Fruit fly (Drosophila melanogaster): ENCODE data around the gene RagA-B.

Gene RagA-B

dm6 chr3R:8944866-8945265 is 39.2 kb downstream of the RagA-B start, which contains the start of gene CG11964 (continued):
- peak; percentile 83 for TF ChIP-seq CG2712 (tag; optimal IDR thresholded peaks at IDR 0.05)
- no peak for TF ChIP-seq kah (GFP tag; optimal IDR thresholded peaks at IDR 0.05)
- no peak for TF ChIP-seq Vsx1 (GFP tag; optimal IDR thresholded peaks at IDR 0.05)
- TF ChIP-seq sisA (GFP tag; IDR thresholded peaks at IDR 0.05) = peak; percentile 43
- peak; percentile 59 for TF ChIP-seq ERR (GFP tag; optimal IDR thresholded peaks at IDR 0.05)
- TF ChIP-seq psq (GFP tag; optimal IDR thresholded peaks at IDR 0.05) = no peak
- no peak for TF ChIP-seq CG3838 (GFP tag; optimal IDR thresholded peaks at IDR 0.05)
- peak; percentile 43 for TF ChIP-seq CG12942 (GFP tag; optimal IDR thresholded peaks at IDR 0.05)
- peak; percentile 87 for TF ChIP-seq sens (GFP tag)
- peak; percentile 52 for TF ChIP-seq bcd (GFP tag; optimal IDR thresholded peaks at IDR 0.05)
- TF ChIP-seq Opbp (GFP tag; IDR thresholded peaks at IDR 0.05; ENCODE audit: partially characterized antibody) = peak; percentile 99
- TF ChIP-seq CG32532 (GFP tag; IDR thresholded peaks at IDR 0.05) = peak; percentile 78
- peak; percentile 53 for TF ChIP-seq CG9797 (GFP tag; optimal IDR thresholded peaks at IDR 0.05)
- TF ChIP-seq CG10366 (GFP tag; IDR thresholded peaks at IDR 0.05) = 0 out of 2 replicates have a peak, but pooled peaks have one; percentile 34
- TF ChIP-seq gfzf (GFP tag; optimal IDR thresholded peaks at IDR 0.05) = peak; percentile 60
- no peak for TF ChIP-seq CG2875 (GFP tag; optimal IDR thresholded peaks at IDR 0.05)
- TF ChIP-seq gsb (GFP tag; IDR thresholded peaks at IDR 0.05) = no peak
- TF ChIP-seq trem (tag; optimal IDR thresholded peaks at IDR 0.05) = peak; percentile 84
- TF ChIP-seq Bgb (GFP tag; IDR thresholded peaks at IDR 0.05; ENCODE audit: partially characterized antibody) = peak; percentile 100
- no peak for TF ChIP-seq CG6654 (GFP tag; optimal IDR thresholded peaks at IDR 0.05)
- TF ChIP-seq sqz (GFP tag; optimal IDR thresholded peaks at IDR 0.05) = no peak
- TF ChIP-seq chif (GFP tag; optimal IDR thresholded peaks at IDR 0.05) = peak; percentile 44 to 55
- peak; percentile 67 for TF ChIP-seq tin (GFP tag; optimal IDR thresholded peaks at IDR 0.05)
- peak; percentile 63 for TF ChIP-seq CG18764 (GFP tag; optimal IDR thresholded peaks at IDR 0.05)
- TF ChIP-seq CG5953 (GFP tag; IDR thresholded peaks at IDR 0.05) = no peak
- TF ChIP-seq CG6683 (GFP tag; optimal IDR thresholded peaks at IDR 0.05) = no peak
- TF ChIP-seq knrl (GFP tag; IDR thresholded peaks at IDR 0.05; ENCODE audit: partially characterized antibody) = peak; percentile 100
- peak; percentile 68 for TF ChIP-seq CoRest (tag; optimal IDR thresholded peaks at IDR 0.05)
- TF ChIP-seq btn (GFP tag; optimal IDR thresholded peaks at IDR 0.05) = no peak
- peak; percentile 71 for TF ChIP-seq CG9876 (GFP tag; optimal IDR thresholded peaks at IDR 0.05)
- TF ChIP-seq CG6272 (GFP tag; IDR thresholded peaks at IDR 0.05) = peak; percentile 72
- no peak for TF ChIP-seq CG6854 (GFP tag; optimal IDR thresholded peaks at IDR 0.05)
- TF ChIP-seq CG4424 (GFP tag; optimal IDR thresholded peaks at IDR 0.05) = no peak
- no peak for TF ChIP-seq CG14050 (GFP tag; IDR thresholded peaks at IDR 0.05)
- TF ChIP-seq CG14014 (GFP tag; IDR thresholded peaks at IDR 0.05) = peak; percentile 50; the same call in 1 of the 2 replicates
- TF ChIP-seq prd (optimal IDR thresholded peaks at IDR 0.05) = no peak
- TF ChIP-seq prd (GFP tag; IDR thresholded peaks at IDR 0.05) = peak; percentile 43; the same call in 2 of the 3 replicates
- no peak for TF ChIP-seq eyg (GFP tag; optimal IDR thresholded peaks at IDR 0.05)
- no peak for TF ChIP-seq aop (GFP tag; IDR thresholded peaks at IDR 0.05)
- TF ChIP-seq Dad (GFP tag; optimal IDR thresholded peaks at IDR 0.05) = peak; percentile 65
- TF ChIP-seq en (GFP tag; optimal IDR thresholded peaks at IDR 0.05) = no peak
- TF ChIP-seq CG8089 (GFP tag; optimal IDR thresholded peaks at IDR 0.05) = peak; percentile 5
- TF ChIP-seq fd102C (GFP tag; optimal IDR thresholded peaks at IDR 0.05) = no peak
- TF ChIP-seq exex (tag; optimal IDR thresholded peaks at IDR 0.05) = no peak
- no peak for TF ChIP-seq crp (GFP tag; optimal IDR thresholded peaks at IDR 0.05)
- TF ChIP-seq D (optimal IDR thresholded peaks at IDR 0.05) = no peak
- no peak for TF ChIP-seq D (GFP tag; optimal IDR thresholded peaks at IDR 0.05)
- TF ChIP-seq Hr78 (GFP tag; optimal IDR thresholded peaks at IDR 0.05) = no peak
- TF ChIP-seq Fer1 (GFP tag; optimal IDR thresholded peaks at IDR 0.05) = peak; percentile 48
- TF ChIP-seq CG17912 (GFP tag; optimal IDR thresholded peaks at IDR 0.05) = no peak
- TF ChIP-seq NFAT (GFP tag; IDR thresholded peaks at IDR 0.05) = peak; percentile 67
- 0 out of 2 replicates have a peak, but pooled peaks have one; percentile 24 for TF ChIP-seq CG14667 (GFP tag; IDR thresholded peaks at IDR 0.05)
